Fruit fly (Drosophila melanogaster): Measurements from ENCODE around the gene Cnx14D.

The Cnx14D gene

DNA sequence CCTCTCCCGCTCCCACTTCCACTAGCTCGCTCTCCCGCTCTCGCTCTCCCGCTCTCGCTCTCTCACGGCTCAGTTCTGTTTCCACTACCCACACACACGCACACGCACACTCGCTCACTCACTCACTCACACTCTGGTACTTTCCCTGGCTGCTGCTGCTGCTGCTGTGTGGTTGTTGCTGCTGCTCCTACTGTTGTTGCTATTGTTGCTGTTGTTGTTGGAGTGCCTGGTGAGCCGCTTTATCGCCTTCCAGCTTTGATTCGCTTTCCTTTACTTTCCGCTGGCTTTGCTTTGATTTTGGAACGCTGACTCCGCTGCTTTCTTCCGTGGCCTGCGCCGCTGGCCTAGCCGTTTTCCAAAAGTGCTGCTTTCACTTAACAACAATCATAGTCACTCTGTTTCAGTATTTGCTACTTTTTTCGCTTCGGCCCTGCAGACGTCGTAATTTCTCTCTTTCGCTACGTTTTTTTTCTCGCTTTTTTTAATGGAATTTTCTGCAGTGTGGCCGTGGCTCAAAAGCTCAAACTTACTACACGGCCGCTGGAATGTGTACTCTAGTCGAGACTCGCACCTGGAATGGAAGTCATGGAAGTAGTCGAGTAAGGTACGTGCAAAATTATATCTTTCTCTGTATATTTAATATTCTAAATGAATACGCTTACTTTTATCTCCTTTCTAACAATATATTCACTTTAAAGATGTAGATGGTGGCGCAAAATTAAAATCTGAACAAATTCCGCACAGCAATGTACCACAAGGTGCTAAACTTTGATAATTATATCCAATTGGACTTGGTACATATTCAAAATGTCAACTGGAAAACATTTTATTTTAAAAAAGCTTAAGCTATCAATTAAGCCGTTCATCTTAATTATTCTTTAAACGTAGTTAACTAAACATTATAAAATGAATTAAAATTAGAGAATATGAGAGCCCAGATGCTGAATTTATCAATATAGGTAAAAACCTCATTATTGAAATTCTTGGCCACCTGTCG lies 34.6 kb upstream of the Cnx14D start, which contains the start of gene Pp2B-14D:
Gene Pp2B-14D, minus strand, starts transcription at position 503 of the 997 bp plus-strand sequence.
- TF ChIP-seq CG15710 (tag; optimal IDR thresholded peaks at IDR 0.05) (peak; percentile 3), Ets98B (GFP tag; IDR thresholded peaks at IDR 0.05) (no peak; the same call in 1 of the 2 replicates), EcR (GFP tag; optimal IDR thresholded peaks at IDR 0.05) (peak; percentile 10), fd96Ca (GFP tag; IDR thresholded peaks at IDR 0.05) (no peak), Pif1A (GFP tag; optimal IDR thresholded peaks at IDR 0.05) (peak; percentile 16), D1 (tag; optimal IDR thresholded peaks at IDR 0.05) (peak; percentile 12), CG13204 (GFP tag; optimal IDR thresholded peaks at IDR 0.05) (peak; percentile 61), gl (tag; optimal IDR thresholded peaks at IDR 0.05) (no peak), CG4496 (GFP tag; IDR thresholded peaks at IDR 0.05) (peak; percentile 59; the same call in 1 of the 3 replicates), Pif1B (GFP tag; optimal IDR thresholded peaks at IDR 0.05) (peak; percentile 9), CG8301 (tag; optimal IDR thresholded peaks at IDR 0.05) (no peak)

DNA sequence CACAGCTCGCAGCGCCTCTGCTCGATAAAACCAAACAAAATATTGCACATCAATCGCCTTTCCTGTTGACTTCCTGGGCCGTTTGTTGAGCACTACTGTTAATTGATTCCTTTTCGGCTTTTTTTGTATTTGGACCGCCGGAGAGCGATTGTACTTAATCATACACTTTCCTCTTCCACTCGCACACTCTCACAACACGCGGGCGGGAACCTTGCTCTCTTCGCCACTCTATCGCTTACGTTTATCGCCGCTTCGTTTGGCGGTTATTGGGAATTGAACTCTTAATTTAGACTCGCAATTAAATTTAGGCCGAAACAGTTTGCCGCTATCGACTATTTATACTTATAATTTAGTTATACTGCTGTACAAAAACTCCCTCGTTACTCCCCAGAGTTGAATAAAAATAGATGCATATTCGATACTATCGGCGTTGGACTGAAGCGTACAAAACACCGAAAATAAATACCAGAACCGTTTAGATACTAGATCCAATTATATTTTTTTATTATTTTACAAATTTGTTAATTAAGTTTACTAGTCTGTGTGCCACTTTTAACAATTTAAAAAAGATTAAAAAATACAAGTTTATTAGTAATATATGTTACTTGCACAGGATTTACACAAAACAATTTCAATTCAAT lies 28.4 kb upstream of the Cnx14D start, which contains the start of gene Arp2:
Gene Arp2, minus strand, starts transcription at position 427 of the 641 bp plus-strand sequence.
- TF ChIP-seq CG10348 (GFP tag; IDR thresholded peaks at IDR 0.05) (no peak), CG17806 (tag; optimal IDR thresholded peaks at IDR 0.05) (no peak), rn (GFP tag; IDR thresholded peaks at IDR 0.05) (no peak), CG34367 (tag; optimal IDR thresholded peaks at IDR 0.05) (no peak), gl (tag; optimal IDR thresholded peaks at IDR 0.05) (no peak), fd96Ca (GFP tag; IDR thresholded peaks at IDR 0.05) (no peak), CG15710 (tag; optimal IDR thresholded peaks at IDR 0.05) (no peak), CG9948 (tag; optimal IDR thresholded peaks at IDR 0.05) (no peak), CG12605 (GFP tag; IDR thresholded peaks at IDR 0.05) (no peak)

DNA sequence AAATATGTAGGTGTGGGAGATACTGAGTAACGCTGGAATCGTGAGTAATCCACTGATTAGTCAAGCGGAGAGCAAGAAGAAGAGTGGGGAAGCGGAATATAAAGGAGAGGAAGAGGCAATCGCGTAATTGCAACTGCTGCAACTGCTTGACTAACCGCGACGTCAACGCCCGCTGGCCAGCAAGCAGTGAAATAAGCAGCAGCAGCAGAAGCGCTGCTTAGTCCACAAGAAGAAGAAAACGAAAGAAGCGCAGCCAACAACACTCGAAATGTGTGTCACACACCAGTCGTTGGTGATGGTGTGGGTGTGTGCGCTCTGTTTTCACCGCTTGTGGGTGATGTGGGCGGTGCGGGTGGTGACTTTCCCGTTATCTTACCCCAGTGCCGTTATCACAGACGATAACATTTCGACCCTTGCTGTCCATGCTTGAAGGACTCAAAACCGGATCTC lies 27.8 kb upstream of the Cnx14D start:
- TF ChIP-seq Pif1A (GFP tag; optimal IDR thresholded peaks at IDR 0.05) (no peak), EcR (GFP tag; optimal IDR thresholded peaks at IDR 0.05) (peak; percentile 99), rn (GFP tag; IDR thresholded peaks at IDR 0.05) (no peak), CG12605 (GFP tag; IDR thresholded peaks at IDR 0.05) (no peak), CG32121 (GFP tag; IDR thresholded peaks at IDR 0.05) (no peak), D1 (tag; optimal IDR thresholded peaks at IDR 0.05) (no peak), CG10348 (GFP tag; IDR thresholded peaks at IDR 0.05) (0 out of 2 replicates have a peak, but pooled peaks have one; percentile 20), CG15710 (tag; optimal IDR thresholded peaks at IDR 0.05) (no peak), CG8159 (tag; optimal IDR thresholded peaks at IDR 0.05) (no peak), CG13204 (GFP tag; optimal IDR thresholded peaks at IDR 0.05) (peak; percentile 17), Ets98B (GFP tag; IDR thresholded peaks at IDR 0.05) (0 out of 2 replicates have a peak, but pooled peaks have one; percentile 4)

DNA sequence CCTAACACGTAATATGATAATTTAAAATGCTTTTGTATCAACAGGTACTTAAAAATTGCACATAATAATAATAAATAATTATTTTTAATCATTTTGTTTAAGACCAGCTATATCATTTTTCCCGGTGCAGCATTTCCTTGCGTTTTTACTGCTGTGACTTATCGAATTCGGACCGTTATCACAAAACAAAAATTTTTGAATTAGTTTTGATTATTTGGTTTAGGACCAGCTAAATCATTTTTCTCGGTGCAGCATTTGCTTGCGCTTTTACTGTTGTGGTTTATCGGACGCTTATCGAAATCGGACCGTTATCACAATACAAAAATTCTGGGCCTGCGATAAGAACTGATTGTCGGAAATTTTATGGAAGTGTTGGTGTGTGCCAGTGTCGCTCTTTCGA lies 27.4 kb upstream of the Cnx14D start:
- no peak for TF ChIP-seq CG14655 (GFP tag; optimal IDR thresholded peaks at IDR 0.05)
- TF ChIP-seq fd96Ca (GFP tag; IDR thresholded peaks at IDR 0.05): no peak; the same call in 2 of the 3 replicates
- peak; percentile 73 for TF ChIP-seq CG12605 (GFP tag; IDR thresholded peaks at IDR 0.05)
- TF ChIP-seq CG34367 (tag; optimal IDR thresholded peaks at IDR 0.05): peak; percentile 71
- peak; percentile 87 for TF ChIP-seq CG4496 (GFP tag; IDR thresholded peaks at IDR 0.05)
- TF ChIP-seq EcR (GFP tag; optimal IDR thresholded peaks at IDR 0.05): no peak
- TF ChIP-seq Snoo (tag; optimal IDR thresholded peaks at IDR 0.05): peak; percentile 84
- TF ChIP-seq rn (GFP tag; IDR thresholded peaks at IDR 0.05): 0 out of 2 replicates have a peak, but pooled peaks have one; percentile 60
- TF ChIP-seq CG8301 (tag; optimal IDR thresholded peaks at IDR 0.05): peak; percentile 81
- TF ChIP-seq CG17806 (tag; optimal IDR thresholded peaks at IDR 0.05): peak; percentile 75
- peak; percentile 73 for TF ChIP-seq CG15710 (tag; optimal IDR thresholded peaks at IDR 0.05)
- TF ChIP-seq D1 (tag; optimal IDR thresholded peaks at IDR 0.05): peak; percentile 75
- TF ChIP-seq gl (tag; optimal IDR thresholded peaks at IDR 0.05): peak; percentile 41
- TF ChIP-seq CG8159 (tag; optimal IDR thresholded peaks at IDR 0.05): peak; percentile 80
- peak; percentile 87 for TF ChIP-seq CG32121 (GFP tag; IDR thresholded peaks at IDR 0.05)
- no peak for TF ChIP-seq Pif1A (GFP tag; optimal IDR thresholded peaks at IDR 0.05)
- peak; percentile 85 for TF ChIP-seq Pif1B (GFP tag; optimal IDR thresholded peaks at IDR 0.05)
- TF ChIP-seq CG9948 (tag; optimal IDR thresholded peaks at IDR 0.05): peak; percentile 76

DNA sequence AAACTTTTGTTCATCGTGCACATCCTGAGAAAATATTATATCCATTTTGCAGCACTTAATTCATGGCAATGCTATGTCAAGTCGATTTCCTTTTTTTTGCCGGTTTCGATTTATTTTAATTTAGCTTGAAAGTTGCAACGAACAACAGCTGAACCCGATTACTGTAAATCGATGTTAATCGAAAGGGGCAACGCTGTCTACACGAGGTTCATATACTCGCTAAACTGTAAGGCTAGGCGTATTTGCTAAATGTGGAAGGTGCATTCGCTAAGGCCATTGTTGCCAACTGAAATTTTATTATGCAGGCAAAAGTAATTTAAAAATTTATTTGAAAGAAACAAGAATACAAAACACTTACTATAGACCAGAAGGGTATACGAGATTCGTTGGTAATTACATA lies 22.2 kb upstream of the Cnx14D start, which contains the start of gene CG9902:
Gene CG9902, minus strand, starts transcription at position 131 of the 400 bp plus-strand sequence.
- TF ChIP-seq Pif1B (GFP tag; optimal IDR thresholded peaks at IDR 0.05) (no peak), CG14655 (GFP tag; optimal IDR thresholded peaks at IDR 0.05) (no peak), Ets98B (GFP tag; IDR thresholded peaks at IDR 0.05) (no peak), CG15710 (tag; optimal IDR thresholded peaks at IDR 0.05) (no peak)

All from whole organism, pupa.